Fruit fly (Drosophila melanogaster) whole organism, wandering third instar larva: ENCODE measurements around the gene CG18428.

ENCODE experiments used
- CG32264 ChIP-seq: fragments of 200-800 bp; sonication (Bioruptor generic); optimal IDR thresholded peaks from 2 replicates; lab custom pipeline; 2016; ENCODE audit warnings: missing biosample characterization, missing genetic modification characterization
- CG9705 ChIP-seq: fragments of 200-800 bp; sonication (Bioruptor generic); optimal IDR thresholded peaks from 2 replicates; lab custom pipeline; 2018; ENCODE audit warnings: missing biosample characterization, mild to moderate bottlenecking, missing genetic modification characterization
- CrebA ChIP-seq: fragments of 200-800 bp; sonication (Bioruptor generic); optimal IDR thresholded peaks from 2 replicates; lab custom pipeline; 2016; ENCODE audit warnings: missing biosample characterization, mild to moderate bottlenecking, missing genetic modification characterization, borderline replicate concordance
- Dfd ChIP-seq: fragments of >200 bp; optimal IDR thresholded peaks from 2 replicates; lab custom pipeline; 2017; ENCODE audit warnings: missing biosample characterization, missing genetic modification characterization
- Dif ChIP-seq: fragments of 200-275, 200-300 bp; sonication (Bioruptor generic); optimal IDR thresholded peaks from 2 replicates; lab custom pipeline; 2018; ENCODE audit warnings: missing biosample characterization, missing genetic modification characterization; ENCODE audit not compliant: partially characterized antibody
- GATAd ChIP-seq: sonication (Bioruptor generic); optimal IDR thresholded peaks from 2 replicates; lab custom pipeline; 2016; ENCODE audit warnings: missing biosample characterization, missing genetic modification characterization
- HLH106 ChIP-seq: fragments of 200-800 bp; optimal IDR thresholded peaks from 3 replicates; lab custom pipeline; 2019; ENCODE audit warnings: missing biosample characterization, mild to moderate bottlenecking, missing genetic modification characterization, moderate library complexity
- Hnf4 ChIP-seq: fragments of 200-800 bp; sonication (Bioruptor generic); optimal IDR thresholded peaks from 2 replicates; lab custom pipeline; 2016; ENCODE audit warnings: missing biosample characterization, mild to moderate bottlenecking, missing genetic modification characterization
- Hr78 ChIP-seq: fragments of >200 bp; optimal IDR thresholded peaks from 2 replicates; lab custom pipeline; 2017; ENCODE audit warnings: missing biosample characterization, missing genetic modification characterization
- Hr83 ChIP-seq: fragments of 200-300 bp; sonication (Bioruptor generic); optimal IDR thresholded peaks from 2 replicates; lab custom pipeline; 2016; ENCODE audit warnings: missing biosample characterization, mild to moderate bottlenecking, missing genetic modification characterization, moderate library complexity; ENCODE audit not compliant: poor library complexity, severe bottlenecking
- Jra ChIP-seq: sonication (Bioruptor generic); optimal IDR thresholded peaks from 2 replicates; lab custom pipeline; 2016; ENCODE audit warnings: missing biosample characterization, missing genetic modification characterization
- Mio ChIP-seq: sonication (Bioruptor generic); optimal IDR thresholded peaks from 2 replicates; lab custom pipeline; 2016; ENCODE audit warnings: missing biosample characterization, missing genetic modification characterization
- Myc ChIP-seq: fragments of >200 bp; optimal IDR thresholded peaks from 2 replicates; lab custom pipeline; 2017
- N ChIP-seq: fragments of >200 bp; optimal IDR thresholded peaks from 2 replicates; lab custom pipeline; 2018; ENCODE audit warnings: missing biosample characterization, missing external identifiers, missing genetic modification characterization
- OdsH ChIP-seq: fragments of 200-800 bp; sonication (Bioruptor generic); optimal IDR thresholded peaks from 2 replicates; lab custom pipeline; 2016; ENCODE audit warnings: missing biosample characterization, mild to moderate bottlenecking, missing genetic modification characterization
- Rel ChIP-seq, 2 experiments: fragments of 200-800 bp; sonication (Bioruptor generic) in 1 of 2; optimal IDR thresholded peaks; 2 replicates in 1 of 2; 3 replicates in 1 of 2; lab custom pipeline; 2016 to 2019; ENCODE audit warnings: mild to moderate bottlenecking in 2 of 2, missing biosample characterization in 2 of 2, missing genetic modification characterization in 2 of 2, moderate library complexity in 1 of 2
- Vsx2 ChIP-seq: fragments of 200-300, 225-300 bp; sonication (Bioruptor generic); optimal IDR thresholded peaks from 2 replicates; lab custom pipeline; 2018; ENCODE audit warnings: missing biosample characterization, missing genetic modification characterization; ENCODE audit not compliant: partially characterized antibody
- br ChIP-seq: fragments of 200-800 bp; sonication (Bioruptor generic); optimal IDR thresholded peaks from 2 replicates; lab custom pipeline; 2016; ENCODE audit warnings: missing biosample characterization, missing genetic modification characterization
- brk ChIP-seq: fragments of 200-800 bp; sonication (Bioruptor generic); optimal IDR thresholded peaks from 2 replicates; lab custom pipeline; 2016; ENCODE audit warnings: missing biosample characterization, mild to moderate bottlenecking, missing genetic modification characterization
- dl ChIP-seq, 2 experiments: fragments of 175-275, 200-275 bp in 1 of 2; fragments of 200-275 bp in 1 of 2; sonication (Bioruptor generic); optimal IDR thresholded peaks; lab custom pipeline; 2018; ENCODE audit warnings: mild to moderate bottlenecking in 2 of 2, missing biosample characterization in 2 of 2, missing genetic modification characterization in 2 of 2, moderate library complexity in 2 of 2; ENCODE audit not compliant: partially characterized antibody in 2 of 2, insufficient read depth in 1 of 2
- dmrt93B ChIP-seq: fragments of 200-800 bp; sonication (Bioruptor generic); optimal IDR thresholded peaks from 2 replicates; lab custom pipeline; 2018; ENCODE audit warnings: missing biosample characterization, mild to moderate bottlenecking, missing genetic modification characterization
- ey ChIP-seq: fragments of 200-800 bp; sonication (Bioruptor generic); optimal IDR thresholded peaks from 2 replicates; lab custom pipeline; 2016; ENCODE audit warnings: missing biosample characterization, missing genetic modification characterization
- foxo ChIP-seq, 2 experiments: fragments of 200-800 bp; sonication (Bioruptor generic); optimal IDR thresholded peaks; 2 replicates in 1 of 2; 3 replicates in 1 of 2; lab custom pipeline; 2016 to 2017; ENCODE audit warnings: missing biosample characterization in 2 of 2, missing genetic modification characterization in 2 of 2
- h ChIP-seq: fragments of 200-800 bp; sonication (Bioruptor generic); optimal IDR thresholded peaks from 3 replicates; lab custom pipeline; 2016; ENCODE audit warnings: missing biosample characterization, mild to moderate bottlenecking, missing genetic modification characterization
- jim ChIP-seq: fragments of 175-275, 200-325 bp; sonication (Bioruptor generic); optimal IDR thresholded peaks from 2 replicates; lab custom pipeline; 2016; ENCODE audit warnings: missing biosample characterization, mild to moderate bottlenecking, missing genetic modification characterization
- pan ChIP-seq: fragments of >200 bp; optimal IDR thresholded peaks from 2 replicates; lab custom pipeline; 2017
- rgr ChIP-seq: fragments of 200-800 bp; sonication (Bioruptor generic); optimal IDR thresholded peaks from 3 replicates; lab custom pipeline; 2016; ENCODE audit warnings: missing biosample characterization, mild to moderate bottlenecking, missing genetic modification characterization
- sv ChIP-seq: fragments of 200-800 bp; sonication (Bioruptor generic); optimal IDR thresholded peaks from 3 replicates; lab custom pipeline; 2016; ENCODE audit warnings: missing biosample characterization, missing genetic modification characterization
- usp ChIP-seq: fragments of >200 bp; optimal IDR thresholded peaks from 2 replicates; lab custom pipeline; 2017; ENCODE audit warnings: missing biosample characterization, missing genetic modification characterization
- woc ChIP-seq: sonication (Bioruptor generic); optimal IDR thresholded peaks from 2 replicates; lab custom pipeline; 2016; ENCODE audit warnings: missing biosample characterization, mild to moderate bottlenecking, missing genetic modification characterization

Gene CG18428

DNA sequence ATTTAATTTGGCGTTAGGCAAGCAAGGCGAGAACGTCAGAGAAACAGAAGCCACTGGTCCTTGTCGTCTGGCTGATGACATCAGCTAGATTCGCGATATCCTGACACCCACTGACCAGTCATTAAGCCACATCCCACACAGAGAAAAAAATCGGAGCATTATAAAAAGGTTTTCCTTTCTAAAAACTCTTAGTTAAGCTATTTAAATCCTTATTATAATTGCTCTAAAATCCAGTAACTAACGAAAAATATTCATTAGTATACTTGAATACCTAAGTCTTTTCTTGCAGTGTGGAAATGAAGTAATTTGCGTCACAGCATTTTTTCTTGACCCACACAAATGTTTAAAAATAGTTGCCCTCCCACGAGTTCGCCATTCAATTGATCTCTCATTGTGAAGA lies 40.3 kb upstream of the CG18428 start:
- no peak for TF ChIP-seq jim (GFP tag; lab: Kevin White, UChicago)
- no peak for TF ChIP-seq pan (lab: Kevin White, UChicago)
- no peak for TF ChIP-seq GATAd
- no peak for TF ChIP-seq CG9705 (GFP tag; lab: Kevin White, UChicago)
- no peak for TF ChIP-seq foxo (GFP tag; optimal IDR thresholded peaks at IDR 0.05; lab: Kevin White, UChicago)
- no peak for TF ChIP-seq dmrt93B (GFP tag; lab: Kevin White, UChicago)
- TF ChIP-seq Myc, result no peak
- no peak for TF ChIP-seq Dfd (GFP tag; lab: Kevin White, UChicago)
- TF ChIP-seq Hr78 (GFP tag; lab: Kevin White, UChicago), result no peak
- no peak for TF ChIP-seq HLH106
- no peak for TF ChIP-seq Hnf4 (GFP tag; lab: Kevin White, UChicago)
- no peak for TF ChIP-seq Rel (GFP tag; optimal IDR thresholded peaks at IDR 0.05; lab: Kevin White, UChicago)
- TF ChIP-seq Rel (tag; optimal IDR thresholded peaks at IDR 0.05; lab: Kevin White, UChicago), result no peak
- TF ChIP-seq Vsx2, result no peak
- no peak for TF ChIP-seq OdsH
- no peak for TF ChIP-seq Hr83

DNA sequence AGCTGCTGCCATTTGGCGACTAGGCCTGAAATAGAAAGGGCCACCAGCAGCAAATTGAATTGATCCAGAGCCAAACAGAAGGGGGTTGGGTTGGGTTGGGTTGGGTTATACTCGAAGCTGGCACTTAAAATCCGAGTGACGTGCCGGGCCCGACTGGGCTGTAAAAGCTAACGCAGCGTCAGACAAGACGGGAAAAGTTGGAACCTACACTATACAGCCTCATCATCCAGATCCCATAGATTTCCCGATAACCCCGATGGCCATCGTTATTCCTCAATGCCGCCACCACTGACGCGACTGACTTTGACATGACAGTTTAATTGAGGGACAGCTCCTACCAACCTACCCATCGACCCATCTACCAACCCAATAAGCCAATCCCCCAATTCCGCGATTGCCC lies 39.2 kb upstream of the CG18428 start:
- TF ChIP-seq foxo (GFP tag; optimal IDR thresholded peaks at IDR 0.05; lab: Kevin White, UChicago), result no peak
- TF ChIP-seq h, result no peak
- no peak for TF ChIP-seq Mio (GFP tag; lab: Kevin White, UChicago)
- TF ChIP-seq, all 38 proteins: peak for 0

DNA sequence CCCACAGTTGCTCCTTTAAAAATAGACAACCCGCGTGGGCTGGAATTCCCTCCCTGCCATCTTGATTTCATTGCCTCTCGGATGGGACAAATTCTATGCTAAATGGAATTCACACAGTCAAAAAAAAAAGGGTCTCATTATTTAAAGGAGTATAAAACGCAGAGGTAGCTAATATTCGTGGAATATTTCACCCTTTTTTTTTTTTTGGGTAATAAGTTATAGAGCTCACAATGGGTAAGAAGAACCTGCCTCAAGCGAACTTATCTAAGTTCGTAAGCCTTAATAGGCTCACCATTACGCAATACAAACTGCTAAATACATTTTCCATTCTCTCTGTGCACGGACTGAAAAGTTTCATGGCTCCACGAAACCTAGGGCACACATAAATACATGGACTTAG lies 35.4 kb upstream of the CG18428 start:
- TF ChIP-seq Hnf4 (GFP tag; lab: Kevin White, UChicago) (no peak), Myc (no peak), Jra (no peak), OdsH (no peak), br (GFP tag; lab: Kevin White, UChicago) (no peak), CG9705 (GFP tag; lab: Kevin White, UChicago) (no peak), dmrt93B (GFP tag; lab: Kevin White, UChicago) (no peak), usp (GFP tag; lab: Kevin White, UChicago) (no peak), CrebA (GFP tag; lab: Kevin White, UChicago) (no peak), Hr83 (no peak), h (no peak), CG32264 (GFP tag; lab: Kevin White, UChicago) (no peak), sv (no peak), woc (GFP tag; lab: Kevin White, UChicago) (no peak), pan (lab: Kevin White, UChicago) (no peak), Dif (GFP tag; lab: Kevin White, UChicago) (no peak)
- TF ChIP-seq, all 38 proteins: peak for 0

DNA sequence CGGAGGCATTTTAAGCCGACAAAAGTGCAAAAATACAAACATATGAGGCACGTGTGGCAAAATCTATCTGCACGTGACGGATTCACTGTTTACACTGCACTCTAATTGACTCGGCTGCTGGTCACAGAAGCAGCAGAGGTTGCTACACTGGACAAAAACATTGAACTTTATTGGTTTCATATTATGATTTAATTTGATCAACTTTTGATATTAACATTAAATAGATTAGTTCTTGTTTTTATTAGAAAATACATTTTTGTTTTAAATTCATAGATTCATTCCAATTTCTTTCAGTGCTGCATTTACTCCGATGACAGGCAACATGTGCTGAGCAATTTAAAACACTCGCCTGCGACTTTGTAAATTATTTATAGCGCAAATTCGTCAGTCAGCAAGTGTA lies 30.0 kb upstream of the CG18428 start:
- TF ChIP-seq dl (GFP tag; optimal IDR thresholded peaks at IDR 0.05; lab: Kevin White, UChicago; ENCODE audit: insufficient read depth in 1 of 2, partially characterized antibody in 2 of 2) (no peak), ey (GFP tag; lab: Kevin White, UChicago) (no peak)

DNA sequence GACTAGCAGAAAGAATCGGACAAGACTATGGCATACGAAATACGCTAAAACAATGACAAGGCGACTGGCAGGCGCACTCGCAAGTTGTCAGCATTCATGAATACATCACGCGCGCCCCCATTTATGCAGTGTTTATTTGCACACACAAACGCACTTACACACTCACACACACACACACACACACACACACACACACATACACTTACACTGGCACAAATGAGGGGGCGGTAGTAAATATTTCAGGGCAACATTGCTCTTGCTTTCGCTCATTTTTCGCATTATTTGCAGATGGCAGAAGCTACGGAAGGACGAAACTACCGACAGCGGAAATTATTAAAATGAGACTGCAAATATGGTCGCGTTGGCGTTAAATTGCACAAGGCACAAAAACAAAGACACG lies 29.5 kb upstream of the CG18428 start:
- peak; percentile 94 for TF ChIP-seq Dfd (GFP tag; lab: Kevin White, UChicago)
- TF ChIP-seq usp (GFP tag; lab: Kevin White, UChicago), result no peak

DNA sequence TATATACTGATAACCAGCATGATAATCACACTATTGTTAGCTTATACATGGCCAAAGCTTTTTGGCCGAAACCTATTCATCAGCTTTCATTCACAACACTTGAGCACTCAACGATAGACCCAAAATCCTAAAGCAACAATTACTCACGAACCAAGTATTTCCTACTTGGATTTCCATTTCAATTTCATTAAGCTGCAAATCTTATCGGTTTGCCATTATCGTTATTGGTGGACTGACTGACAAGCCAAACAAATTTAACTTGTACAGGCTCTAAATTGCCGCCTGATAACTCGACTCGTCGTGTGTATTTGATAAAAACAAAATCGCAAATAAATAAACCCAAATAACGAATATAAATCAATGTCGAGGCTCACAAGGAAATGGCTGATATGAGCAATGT lies 24.2 kb upstream of the CG18428 start:
- TF ChIP-seq pan (lab: Kevin White, UChicago) (no peak), Hnf4 (GFP tag; lab: Kevin White, UChicago) (no peak), Vsx2 (no peak), Myc (no peak), Hr78 (GFP tag; lab: Kevin White, UChicago) (no peak), h (peak; percentile 33), dl (GFP tag; optimal IDR thresholded peaks at IDR 0.05; lab: Kevin White, UChicago; ENCODE audit: insufficient read depth in 1 of 2, partially characterized antibody in 2 of 2) (no peak), GATAd (no peak), sv (no peak), woc (GFP tag; lab: Kevin White, UChicago) (no peak), N (GFP tag; lab: Kevin White, UChicago) (no peak), HLH106 (no peak), Dif (GFP tag; lab: Kevin White, UChicago) (no peak), CrebA (GFP tag; lab: Kevin White, UChicago) (peak; percentile 66), Mio (GFP tag; lab: Kevin White, UChicago) (no peak), dmrt93B (GFP tag; lab: Kevin White, UChicago) (no peak), rgr (no peak), brk (GFP tag; lab: Kevin White, UChicago) (peak; percentile 34)
